Fruit fly (Drosophila melanogaster): ENCODE results near the gene CG9356.
A peak's percentile ranks its signal among the peaks of the same experiment; 100 is the strongest.

Gene CG9356

DNA sequence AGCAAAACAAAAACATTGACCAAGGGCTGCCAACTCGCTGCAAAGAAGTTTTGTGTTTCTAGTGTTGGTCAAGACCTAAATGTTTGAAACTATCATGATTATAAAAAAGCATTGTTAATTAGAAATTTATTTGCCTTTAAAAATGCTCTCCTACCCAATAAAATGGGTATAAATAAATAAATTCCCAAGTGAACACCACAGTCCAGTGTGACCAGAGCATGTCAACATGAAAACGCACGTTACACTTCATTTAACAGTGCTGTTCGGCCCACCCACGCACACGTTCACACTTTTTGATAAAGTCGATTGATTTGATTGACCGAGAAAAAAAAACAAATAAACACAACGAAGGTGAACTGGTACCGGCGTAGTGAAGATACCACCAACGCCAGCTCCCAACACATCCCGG is at the start of gene CG9356, which contains the start of the genes BBIP1 and CG8135 (continued):
- TF ChIP-seq NC2α (GFP tag; optimal IDR thresholded peaks at IDR 0.05) (peak; percentile 65), Gug (GFP tag; IDR thresholded peaks at IDR 0.05) (peak; percentile 35; the same call in 2 of the 4 replicates), HHEX (GFP tag; optimal IDR thresholded peaks at IDR 0.05) (peak; percentile 59), H15 (GFP tag; IDR thresholded peaks at IDR 0.05) (peak; percentile 66; the same call in 2 of the 3 replicates), lov (optimal IDR thresholded peaks at IDR 0.05) (no peak), lov (GFP tag; IDR thresholded peaks at IDR 0.05) (no peak), schlank (tag; optimal IDR thresholded peaks at IDR 0.05) (peak; percentile 20), ham (GFP tag; IDR thresholded peaks at IDR 0.05) (no peak), HLH54F (GFP tag; optimal IDR thresholded peaks at IDR 0.05) (peak; percentile 87), zfh2 (GFP tag; optimal IDR thresholded peaks at IDR 0.05) (peak; percentile 78), CG9437 (GFP tag; optimal IDR thresholded peaks at IDR 0.05) (no peak), Sry-δ (GFP tag; optimal IDR thresholded peaks at IDR 0.05) (peak; percentile 72), zf30C (GFP tag; optimal IDR thresholded peaks at IDR 0.05) (no peak), CG6254 (GFP tag; optimal IDR thresholded peaks at IDR 0.05) (peak; percentile 56), Rx (GFP tag; IDR thresholded peaks at IDR 0.05) (peak; percentile 71), CG3838 (GFP tag; optimal IDR thresholded peaks at IDR 0.05) (peak; percentile 45), Ravus (GFP tag; IDR thresholded peaks at IDR 0.05) (0 out of 2 replicates have a peak, but pooled peaks have one; percentile 5), CG18764 (GFP tag; optimal IDR thresholded peaks at IDR 0.05) (peak; percentile 64), Hr51 (GFP tag; optimal IDR thresholded peaks at IDR 0.05) (peak in 1 of 2 experiments; percentile 82), Fer1 (GFP tag; optimal IDR thresholded peaks at IDR 0.05) (peak; percentile 78), CG31388 (GFP tag; optimal IDR thresholded peaks at IDR 0.05) (peak; percentile 24), CG15011 (GFP tag; optimal IDR thresholded peaks at IDR 0.05) (no peak), chn (GFP tag; optimal IDR thresholded peaks at IDR 0.05) (peak; percentile 90), usp (GFP tag; optimal IDR thresholded peaks at IDR 0.05) (no peak), CG6272 (GFP tag; IDR thresholded peaks at IDR 0.05) (peak; percentile 38; the same call in 1 of the 2 replicates), hth (optimal IDR thresholded peaks at IDR 0.05) (no peak), Myb (GFP tag; optimal IDR thresholded peaks at IDR 0.05) (peak; percentile 69), tup (GFP tag; optimal IDR thresholded peaks at IDR 0.05) (peak; percentile 75), Fer2 (tag; optimal IDR thresholded peaks at IDR 0.05) (peak; percentile 44), CG6654 (GFP tag; optimal IDR thresholded peaks at IDR 0.05) (no peak), CrebB (tag; optimal IDR thresholded peaks at IDR 0.05) (peak; percentile 49), dati (GFP tag; IDR thresholded peaks at IDR 0.05) (no peak), fd102C (GFP tag; optimal IDR thresholded peaks at IDR 0.05) (peak; percentile 38), CG3995 (GFP tag; optimal IDR thresholded peaks at IDR 0.05) (peak; percentile 40), Meics (GFP tag; optimal IDR thresholded peaks at IDR 0.05) (peak; percentile 41), trem (tag; optimal IDR thresholded peaks at IDR 0.05) (peak; percentile 100), Dp (GFP tag; optimal IDR thresholded peaks at IDR 0.05) (peak; percentile 58), Sry-β (GFP tag; optimal IDR thresholded peaks at IDR 0.05) (peak; percentile 59), CG7987 (GFP tag; optimal IDR thresholded peaks at IDR 0.05) (peak; percentile 23), chm (GFP tag; IDR thresholded peaks at IDR 0.05) (no peak), CG17802 (tag; optimal IDR thresholded peaks at IDR 0.05) (peak; percentile 25), p53 (GFP tag; optimal IDR thresholded peaks at IDR 0.05) (peak; percentile 60), chif (GFP tag; optimal IDR thresholded peaks at IDR 0.05) (peak; percentile 81 to 83), so (GFP tag; IDR thresholded peaks at IDR 0.05) (0 out of 3 replicates have a peak, but pooled peaks have one; percentile 35), CG1603 (tag; optimal IDR thresholded peaks at IDR 0.05) (peak; percentile 85), HmgZ (tag; optimal IDR thresholded peaks at IDR 0.05) (peak; percentile 85), CG11085 (GFP tag; IDR thresholded peaks at IDR 0.05) (no peak), CG5245 (GFP tag; optimal IDR thresholded peaks at IDR 0.05) (peak; percentile 58), Dbx (GFP tag; IDR thresholded peaks at IDR 0.05) (peak; percentile 80), CG9727 (GFP tag; optimal IDR thresholded peaks at IDR 0.05) (peak; percentile 76), ara (GFP tag; IDR thresholded peaks at IDR 0.05) (peak; percentile 65), CG13424 (tag; optimal IDR thresholded peaks at IDR 0.05) (peak; percentile 71)

All from whole organism, embryonic.